Worm (Caenorhabditis elegans): ENCODE data around the gene C27A2.8.

The C27A2.8 gene

DNA sequence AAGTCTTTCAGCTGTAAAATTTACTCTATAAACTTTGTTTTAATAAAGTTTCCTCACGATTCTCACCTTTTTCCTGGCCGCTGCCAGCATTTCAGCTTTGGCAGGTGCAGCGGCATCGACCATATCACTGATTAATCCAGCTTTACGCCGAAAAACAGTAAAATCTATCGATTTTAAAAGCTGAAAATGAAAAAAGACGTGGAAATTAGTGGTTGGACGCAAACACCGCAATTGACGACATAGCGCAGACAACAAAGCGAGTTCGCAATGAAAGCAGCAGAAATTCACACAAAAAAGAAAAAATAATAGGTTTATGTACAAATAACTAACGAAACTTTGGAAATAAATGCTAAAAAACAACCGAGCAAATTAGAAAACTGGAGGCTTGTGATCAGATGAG is 27.9 kb downstream of the C27A2.8 start, which contains the start of gene golg-2:
TSS of gene golg-2 (minus strand) at position 180 of the 400 bp plus-strand sequence.
- TF ChIP-seq ztf-23 (GFP tag; IDR thresholded peaks at IDR 0.05), result no peak
- TF ChIP-seq ztf-29 (GFP tag; IDR thresholded peaks at IDR 0.05), result no peak
- TF ChIP-seq med-1 (GFP tag; optimal IDR thresholded peaks at IDR 0.05; ENCODE audit: insufficient read depth), result no peak
- no peak for TF ChIP-seq tab-1 (GFP tag; IDR thresholded peaks at IDR 0.05)
- TF ChIP-seq T22C8.4 (GFP tag; IDR thresholded peaks at IDR 0.05), result no peak
- no peak for TF ChIP-seq cog-1 (tag; optimal IDR thresholded peaks at IDR 0.05)
- TF ChIP-seq klf-2 (GFP tag; conservative IDR thresholded peaks at IDR 0.05), result no peak
- TF ChIP-seq ref-1 (GFP tag; conservative IDR thresholded peaks at IDR 0.05), result no peak

DNA sequence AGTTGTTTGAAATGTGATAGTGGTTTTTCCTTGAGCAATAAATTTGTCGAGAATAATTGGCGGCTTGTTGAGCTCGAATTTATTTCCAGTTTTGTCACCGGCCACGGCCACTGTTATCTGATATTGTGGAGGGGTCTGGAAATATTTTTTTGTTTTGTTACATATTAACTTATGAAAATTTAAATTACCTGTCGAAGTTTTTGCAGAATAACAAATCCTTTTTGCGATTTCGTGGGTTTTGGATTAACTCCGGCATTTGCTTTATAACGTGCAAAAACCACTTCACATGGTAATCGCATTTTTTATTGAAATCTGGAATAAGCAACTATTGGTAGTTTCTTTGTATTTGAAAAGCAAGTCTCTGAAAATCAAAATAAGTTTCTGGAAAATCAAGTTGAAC is 31.7 kb downstream of the C27A2.8 start, which contains the start of gene lrr-1:
TSS of gene lrr-1 (minus strand) at position 312 of the 400 bp plus-strand sequence.
- TF ChIP-seq flt-1 (GFP tag; IDR thresholded peaks at IDR 0.05) (no peak), cog-1 (tag; optimal IDR thresholded peaks at IDR 0.05) (no peak), klf-2 (GFP tag; conservative IDR thresholded peaks at IDR 0.05) (no peak), ztf-29 (GFP tag; IDR thresholded peaks at IDR 0.05) (no peak), ztf-23 (GFP tag; IDR thresholded peaks at IDR 0.05) (no peak), med-1 (GFP tag; optimal IDR thresholded peaks at IDR 0.05; ENCODE audit: insufficient read depth) (no peak), T22C8.4 (GFP tag; IDR thresholded peaks at IDR 0.05) (no peak), ref-1 (GFP tag; conservative IDR thresholded peaks at IDR 0.05) (no peak), tab-1 (GFP tag; IDR thresholded peaks at IDR 0.05) (no peak)

DNA sequence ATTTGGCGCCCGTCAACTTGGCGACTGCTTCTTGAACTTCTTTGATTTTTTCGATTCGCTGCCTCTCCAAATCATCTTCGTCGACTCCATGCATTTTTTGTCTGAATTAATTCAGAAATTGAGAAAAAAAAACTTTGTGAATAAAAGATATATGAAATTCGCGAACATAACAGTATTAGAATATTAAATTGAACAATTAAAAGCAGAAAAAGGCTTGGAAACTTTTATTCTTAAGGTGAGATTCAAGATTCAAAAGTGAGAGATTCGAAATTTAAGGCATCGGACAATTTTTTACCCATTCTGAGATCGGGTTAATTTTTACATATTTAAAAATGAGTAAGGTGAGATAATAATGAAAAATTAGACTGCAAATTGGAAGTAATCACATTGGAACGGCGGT is 33.9 kb downstream of the C27A2.8 start, which contains the start of gene F33G12.3:
TSS of gene F33G12.3 (minus strand) at position 101 of the 400 bp plus-strand sequence.
- TF ChIP-seq T22C8.4 (GFP tag; IDR thresholded peaks at IDR 0.05), result no peak
- no peak for TF ChIP-seq ref-1 (GFP tag; conservative IDR thresholded peaks at IDR 0.05)
- no peak for TF ChIP-seq flt-1 (GFP tag; IDR thresholded peaks at IDR 0.05)
- no peak for TF ChIP-seq med-1 (GFP tag; optimal IDR thresholded peaks at IDR 0.05; ENCODE audit: insufficient read depth)
- TF ChIP-seq ztf-29 (GFP tag; IDR thresholded peaks at IDR 0.05), result no peak
- TF ChIP-seq cog-1 (tag; optimal IDR thresholded peaks at IDR 0.05), result no peak
- TF ChIP-seq tab-1 (GFP tag; IDR thresholded peaks at IDR 0.05), result no peak
- no peak for TF ChIP-seq klf-2 (GFP tag; conservative IDR thresholded peaks at IDR 0.05)
- TF ChIP-seq ztf-23 (GFP tag; IDR thresholded peaks at IDR 0.05), result no peak

DNA sequence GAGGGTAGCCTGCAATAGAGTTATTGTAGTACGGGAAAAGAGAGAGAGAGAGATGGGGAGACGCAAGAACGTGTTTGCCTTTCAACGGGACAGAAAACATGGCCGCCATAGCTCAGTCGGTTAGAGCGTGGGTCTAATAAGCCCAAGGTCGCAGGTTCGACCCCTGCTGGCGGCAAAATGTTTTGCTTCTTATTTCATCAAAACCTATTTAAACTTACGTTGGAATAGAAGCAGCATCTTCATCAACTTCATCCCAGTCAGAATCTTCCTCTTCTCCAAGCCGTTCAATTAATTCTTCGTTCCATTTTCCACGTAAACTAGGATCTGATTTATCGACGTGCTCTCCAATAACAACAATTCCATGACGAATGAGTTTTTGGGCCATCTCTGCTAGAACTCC is 35.2 kb downstream of the C27A2.8 start:
- peak; percentile 89 for TF ChIP-seq klf-2 (GFP tag; conservative IDR thresholded peaks at IDR 0.05)
- peak; percentile 97 for TF ChIP-seq tab-1 (GFP tag; IDR thresholded peaks at IDR 0.05)
- peak; percentile 93 for TF ChIP-seq ztf-23 (GFP tag; IDR thresholded peaks at IDR 0.05)
- TF ChIP-seq ztf-29 (GFP tag; IDR thresholded peaks at IDR 0.05), result peak; percentile 99
- peak; percentile 95 for TF ChIP-seq cog-1 (tag; optimal IDR thresholded peaks at IDR 0.05)
- peak; percentile 74 for TF ChIP-seq med-1 (GFP tag; optimal IDR thresholded peaks at IDR 0.05; ENCODE audit: insufficient read depth)
- TF ChIP-seq ref-1 (GFP tag; conservative IDR thresholded peaks at IDR 0.05), result peak; percentile 93
- TF ChIP-seq T22C8.4 (GFP tag; IDR thresholded peaks at IDR 0.05), result peak; percentile 95
- TF ChIP-seq flt-1 (GFP tag; IDR thresholded peaks at IDR 0.05), result peak; percentile 97

- TF ChIP-seq med-1 (GFP tag; optimal IDR thresholded peaks at IDR 0.05; ENCODE audit: insufficient read depth), result no peak
These were observed 36.2 kb downstream of the C27A2.8 start, which contains the start of gene wdr-83 for ce11 chrII:5031612-5032011. Gene wdr-83, minus strand, starts transcription at chrII:5031712.

DNA sequence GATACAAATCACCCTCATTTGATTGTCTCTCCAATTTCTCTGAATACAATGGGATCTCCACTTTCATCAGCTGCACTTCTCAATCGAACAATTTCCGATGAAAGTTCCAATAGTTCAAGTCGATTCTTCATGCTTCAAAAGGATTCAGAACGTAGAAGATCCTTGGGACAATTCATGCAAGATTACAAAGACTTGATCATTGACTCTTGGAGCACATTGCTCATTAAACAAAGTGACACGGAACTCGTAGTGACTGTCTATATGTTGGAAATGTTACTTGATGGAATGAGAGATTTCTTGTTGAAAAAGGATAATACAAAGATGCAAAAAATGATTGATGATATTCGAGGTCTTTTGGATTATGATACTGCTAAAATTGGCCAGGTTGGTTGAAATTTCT is 39.9 kb downstream of the C27A2.8 start:
- TF ChIP-seq flt-1 (GFP tag; IDR thresholded peaks at IDR 0.05), result no peak

- TF ChIP-seq flt-1 (GFP tag; IDR thresholded peaks at IDR 0.05), result no peak
- no peak for TF ChIP-seq med-1 (GFP tag; optimal IDR thresholded peaks at IDR 0.05; ENCODE audit: insufficient read depth)
- TF ChIP-seq T22C8.4 (GFP tag; IDR thresholded peaks at IDR 0.05), result no peak
- no peak for TF ChIP-seq ztf-29 (GFP tag; IDR thresholded peaks at IDR 0.05)
- TF ChIP-seq tab-1 (GFP tag; IDR thresholded peaks at IDR 0.05), result no peak
- TF ChIP-seq cog-1 (tag; optimal IDR thresholded peaks at IDR 0.05), result no peak
- TF ChIP-seq ref-1 (GFP tag; conservative IDR thresholded peaks at IDR 0.05), result no peak
- no peak for TF ChIP-seq klf-2 (GFP tag; conservative IDR thresholded peaks at IDR 0.05)
These were observed 45.4 kb downstream of the C27A2.8 start, which contains the start of the genes nsy-1 and F59A6.13 for ce11 chrII:5022381-5022855. Gene nsy-1, plus strand, starts transcription at chrII:5022757. Gene F59A6.13, plus strand, starts transcription at chrII:5022805.

- TF ChIP-seq ref-1 (GFP tag; conservative IDR thresholded peaks at IDR 0.05) (no peak), ztf-23 (GFP tag; IDR thresholded peaks at IDR 0.05) (no peak), cog-1 (tag; optimal IDR thresholded peaks at IDR 0.05) (no peak), ztf-29 (GFP tag; IDR thresholded peaks at IDR 0.05) (no peak), klf-2 (GFP tag; conservative IDR thresholded peaks at IDR 0.05) (no peak), tab-1 (GFP tag; IDR thresholded peaks at IDR 0.05) (no peak), T22C8.4 (GFP tag; IDR thresholded peaks at IDR 0.05) (no peak), flt-1 (GFP tag; IDR thresholded peaks at IDR 0.05) (no peak), med-1 (GFP tag; optimal IDR thresholded peaks at IDR 0.05; ENCODE audit: insufficient read depth) (no peak)
These were observed 46.3 kb downstream of the C27A2.8 start for ce11 chrII:5021518-5021917.

DNA sequence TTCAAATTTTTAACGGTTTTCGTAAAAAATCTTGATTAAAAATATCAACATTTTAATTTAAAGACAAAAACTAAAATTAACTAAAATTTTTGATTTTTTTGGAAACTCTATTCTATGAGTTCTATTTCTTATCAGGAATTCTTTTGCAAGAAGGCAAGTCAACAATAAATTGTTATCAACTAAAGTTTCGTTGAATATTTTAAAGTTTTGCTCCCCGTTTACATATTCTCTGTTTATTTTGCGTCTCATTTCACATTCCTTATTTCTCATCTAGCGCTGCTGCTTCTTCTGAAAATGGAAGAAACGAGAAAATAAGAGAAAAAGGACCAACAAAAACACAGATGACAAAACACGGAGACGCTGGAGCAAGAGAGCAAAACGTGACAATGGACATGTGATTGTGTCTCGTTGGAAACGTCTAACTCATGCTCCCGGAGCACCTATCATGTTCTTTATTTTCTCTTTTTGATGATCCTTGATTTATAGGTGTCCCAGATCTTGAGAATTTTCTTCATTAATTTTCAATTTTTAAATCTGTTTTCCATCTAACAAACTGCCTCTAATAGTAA is 47.2 kb downstream of the C27A2.8 start:
- TF ChIP-seq klf-2 (GFP tag; conservative IDR thresholded peaks at IDR 0.05) (no peak), med-1 (GFP tag; optimal IDR thresholded peaks at IDR 0.05; ENCODE audit: insufficient read depth) (no peak), flt-1 (GFP tag; IDR thresholded peaks at IDR 0.05) (no peak), ztf-23 (GFP tag; IDR thresholded peaks at IDR 0.05) (no peak), tab-1 (GFP tag; IDR thresholded peaks at IDR 0.05) (no peak), ztf-29 (GFP tag; IDR thresholded peaks at IDR 0.05) (no peak), cog-1 (tag; optimal IDR thresholded peaks at IDR 0.05) (no peak), ref-1 (GFP tag; conservative IDR thresholded peaks at IDR 0.05) (no peak), T22C8.4 (GFP tag; IDR thresholded peaks at IDR 0.05) (no peak)
